Worm (Caenorhabditis elegans) whole organism, L3 larva: ENCODE measurements around the gene pho-4.
A peak's percentile ranks its signal among the peaks of the same experiment; 100 is the strongest.

Source experiments
- R02D3.7 ChIP-seq: fragments of 150-350 bp; optimal IDR thresholded peaks from 2 replicates; lab custom pipeline; 2014; ENCODE audit warnings: missing biosample characterization, missing genetic modification characterization
- aly-2 ChIP-seq: fragments of 150-350 bp; optimal IDR thresholded peaks from 2 replicates; lab custom pipeline; 2014; ENCODE audit warnings: missing biosample characterization, missing genetic modification characterization
- ama-1 ChIP-seq: fragments of 150-350 bp; optimal IDR thresholded peaks from 2 replicates; lab custom pipeline; 2018
- ceh-82 ChIP-seq: fragments of 150-350 bp; optimal IDR thresholded peaks from 2 replicates; lab custom pipeline; 2014; ENCODE audit warnings: missing biosample characterization, missing genetic modification characterization
- ceh-9 ChIP-seq: sonication (generic microtip); optimal IDR thresholded peaks from 2 replicates; lab custom pipeline; 2018; ENCODE audit warnings: missing biosample characterization, missing genetic modification characterization
- egl-5 ChIP-seq: fragments of 150-350 bp; optimal IDR thresholded peaks from 2 replicates; lab custom pipeline; 2017; ENCODE audit warnings: missing biosample characterization, missing genetic modification reagents, missing genetic modification characterization, inconsistent platforms
- elt-2 ChIP-seq: sonication (generic microtip); optimal IDR thresholded peaks from 2 replicates; lab custom pipeline; 2016; ENCODE audit warnings: missing genetic modification reagents, mild to moderate bottlenecking, missing genetic modification characterization, missing compliant biosample characterization
- elt-3 ChIP-seq, 3 experiments: fragments of 150-350 bp in 1 of 3; sonication (generic microtip) in 2 of 3; optimal IDR thresholded peaks; 2 replicates in 2 of 3; 4 replicates in 1 of 3; lab custom pipeline; 2014 to 2017; ENCODE audit warnings: missing biosample characterization in 3 of 3, missing genetic modification characterization in 3 of 3
- eor-1 ChIP-seq, 2 experiments: fragments of 150-350 bp; optimal IDR thresholded peaks; 2 replicates each; lab custom pipeline; 2014 to 2018; ENCODE audit warnings: missing biosample characterization in 2 of 2, missing genetic modification characterization in 2 of 2
- fkh-10 ChIP-seq: sonication (generic microtip); optimal IDR thresholded peaks from 2 replicates; lab custom pipeline; 2017; ENCODE audit warnings: missing biosample characterization, missing genetic modification reagents, missing genetic modification characterization
- fos-1 ChIP-seq: fragments of 150-350 bp; optimal IDR thresholded peaks from 2 replicates; lab custom pipeline; 2014; ENCODE audit warnings: missing biosample characterization, missing genetic modification characterization
- jun-1 ChIP-seq: fragments of 150-350 bp; optimal IDR thresholded peaks from 2 replicates; lab custom pipeline; 2014; ENCODE audit warnings: missing biosample characterization, missing genetic modification reagents, missing genetic modification characterization
- lin-15B ChIP-seq: fragments of 150-350 bp; optimal IDR thresholded peaks from 2 replicates; lab custom pipeline; 2014; ENCODE audit warnings: missing biosample characterization, missing genetic modification characterization
- lin-39 ChIP-seq: fragments of 150-350 bp; optimal IDR thresholded peaks from 2 replicates; lab custom pipeline; 2018; ENCODE audit warnings: missing biosample characterization, missing genetic modification reagents, missing genetic modification characterization
- lsy-12 ChIP-seq: sonication (generic microtip); optimal IDR thresholded peaks from 2 replicates; lab custom pipeline; 2016; ENCODE audit warnings: mild to moderate bottlenecking, missing genetic modification characterization, missing compliant biosample characterization
- mml-1 ChIP-seq: fragments of 150-350 bp; sonication (generic microtip); optimal IDR thresholded peaks from 3 replicates; lab custom pipeline; 2014; ENCODE audit warnings: missing biosample characterization, missing genetic modification characterization
- nfya-1 ChIP-seq: sonication (generic microtip); optimal IDR thresholded peaks from 2 replicates; lab custom pipeline; 2017; ENCODE audit warnings: missing genetic modification characterization, mild to moderate bottlenecking, missing compliant biosample characterization, antibody characterized with exemption, moderate library complexity; ENCODE audit not compliant: insufficient read depth
- nhr-23 ChIP-seq: fragments of 150-350 bp; optimal IDR thresholded peaks from 2 replicates; lab custom pipeline; 2014; ENCODE audit warnings: missing biosample characterization, missing genetic modification reagents, missing genetic modification characterization
- nhr-237 ChIP-seq: fragments of 150-350 bp; optimal IDR thresholded peaks from 2 replicates; lab custom pipeline; 2014; ENCODE audit warnings: missing biosample characterization, missing genetic modification characterization
- nhr-25 ChIP-seq: sonication (generic microtip); optimal IDR thresholded peaks from 2 replicates; lab custom pipeline; 2017; ENCODE audit warnings: missing biosample characterization, missing genetic modification characterization
- pha-4 ChIP-seq: fragments of 150-350 bp; optimal IDR thresholded peaks from 2 replicates; lab custom pipeline; 2014; ENCODE audit warnings: missing biosample characterization, missing genetic modification reagents, missing genetic modification characterization
- pqm-1 ChIP-seq: fragments of 150-350 bp; optimal IDR thresholded peaks from 2 replicates; lab custom pipeline; 2017; ENCODE audit warnings: missing biosample characterization, missing genetic modification characterization, inconsistent platforms
- skn-1 ChIP-seq: fragments of 150-350 bp; optimal IDR thresholded peaks from 2 replicates; lab custom pipeline; 2014; ENCODE audit warnings: missing biosample characterization, missing genetic modification characterization
- tbx-2 ChIP-seq: sonication (generic microtip); optimal IDR thresholded peaks from 2 replicates; lab custom pipeline; 2016; ENCODE audit warnings: mild to moderate bottlenecking, missing genetic modification characterization, missing compliant biosample characterization
- unc-39 ChIP-seq: sonication (generic microtip); optimal IDR thresholded peaks from 4 replicates; lab custom pipeline; 2017; ENCODE audit warnings: missing biosample characterization, missing genetic modification characterization
- unc-62 ChIP-seq: fragments of 150-350 bp; sonication (generic microtip); optimal IDR thresholded peaks from 4 replicates; lab custom pipeline; 2014; ENCODE audit warnings: missing biosample characterization, missing genetic modification reagents, missing genetic modification characterization
- zag-1 ChIP-seq: fragments of 150-350 bp; optimal IDR thresholded peaks from 2 replicates; lab custom pipeline; 2014; ENCODE audit warnings: missing biosample characterization, missing genetic modification characterization
- ztf-11 ChIP-seq: fragments of 150-350 bp; optimal IDR thresholded peaks from 2 replicates; lab custom pipeline; 2014; ENCODE audit warnings: missing biosample characterization, missing genetic modification characterization

Gene pho-4

DNA sequence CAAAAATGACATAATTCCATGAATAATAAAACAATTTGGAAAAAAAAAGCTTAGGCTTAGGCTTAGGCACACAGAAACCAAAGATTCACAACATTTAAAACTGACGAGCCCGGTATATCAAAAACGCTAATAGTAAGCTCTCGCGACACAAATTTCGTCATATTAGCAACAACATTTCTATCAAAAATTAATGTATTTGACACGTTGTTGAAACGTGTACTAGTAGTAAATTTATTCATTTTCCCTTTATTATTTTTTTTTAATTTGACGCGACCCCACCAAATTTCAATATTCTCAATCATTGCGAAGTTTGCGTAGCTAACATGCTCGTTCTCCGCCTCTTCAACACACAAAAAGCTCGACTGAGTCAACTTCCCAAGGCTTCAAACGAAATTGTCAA lies 26.3 kb downstream of the pho-4 start, which contains the start of gene C34F11.2:
TSS of gene C34F11.2 (plus strand) at position 301 of the 400 bp plus-strand sequence.
- TF ChIP-seq lin-39 (tag; lab: Kevin White, UChicago) (no peak), tbx-2 (tag; lab: Kevin White, UChicago) (no peak), lin-15B (no peak), lsy-12 (tag; lab: Kevin White, UChicago) (no peak)

DNA sequence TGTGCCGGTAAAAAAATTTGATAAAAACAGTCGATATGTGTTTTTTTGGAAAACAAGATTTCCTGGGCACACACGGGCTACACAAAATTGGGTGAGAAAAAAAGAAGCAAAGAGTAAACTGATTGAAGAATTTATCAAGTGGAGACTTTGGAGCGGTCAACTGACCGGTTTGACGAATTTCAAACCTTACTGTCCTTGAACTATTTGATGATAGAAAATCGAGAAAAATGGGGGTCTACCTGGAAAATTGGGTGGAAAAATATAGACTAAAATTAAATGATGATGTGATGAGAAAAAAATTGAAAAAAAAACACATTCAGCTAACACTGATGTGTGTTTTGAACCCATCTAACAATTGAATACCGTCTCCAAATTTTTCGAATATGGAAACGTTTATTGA lies 27.4 kb downstream of the pho-4 start, which contains the start of gene C34F11.8:
TSS of gene C34F11.8 (minus strand) at position 135 of the 400 bp plus-strand sequence.
- TF ChIP-seq zag-1 (tag; lab: Kevin White, UChicago) (no peak), nhr-23 (tag; lab: Kevin White, UChicago) (peak; percentile 29)
- TF ChIP-seq, all 47 proteins: peak for 1

DNA sequence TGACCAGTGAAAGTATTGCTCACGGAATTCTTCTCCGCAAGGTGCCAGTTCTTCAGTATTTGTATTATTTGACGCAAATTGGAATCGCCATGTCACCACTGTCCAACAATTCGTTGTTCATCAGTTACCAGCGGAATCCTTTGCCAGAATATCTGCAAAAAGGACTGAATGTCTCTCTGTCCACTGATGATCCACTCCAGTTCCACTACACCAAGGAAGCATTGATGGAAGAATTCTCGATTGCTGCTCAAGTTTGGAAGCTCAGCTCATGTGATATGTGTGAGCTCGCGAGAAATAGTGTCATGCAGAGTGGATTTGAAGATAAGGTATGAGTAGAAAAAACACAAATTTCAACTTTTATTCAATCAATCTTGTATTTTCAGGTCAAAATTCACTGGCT lies 29.1 kb downstream of the pho-4 start:
- TF ChIP-seq ceh-9 = no peak
- TF ChIP-seq fos-1 (tag; lab: Kevin White, UChicago) = no peak
- no peak for TF ChIP-seq nhr-25
- peak; percentile 55 for TF ChIP-seq ama-1
- no peak for TF ChIP-seq ztf-11 (tag; lab: Kevin White, UChicago)
- TF ChIP-seq skn-1 (tag; lab: Kevin White, UChicago) = no peak
- TF ChIP-seq, all 47 proteins: peak for 1

DNA sequence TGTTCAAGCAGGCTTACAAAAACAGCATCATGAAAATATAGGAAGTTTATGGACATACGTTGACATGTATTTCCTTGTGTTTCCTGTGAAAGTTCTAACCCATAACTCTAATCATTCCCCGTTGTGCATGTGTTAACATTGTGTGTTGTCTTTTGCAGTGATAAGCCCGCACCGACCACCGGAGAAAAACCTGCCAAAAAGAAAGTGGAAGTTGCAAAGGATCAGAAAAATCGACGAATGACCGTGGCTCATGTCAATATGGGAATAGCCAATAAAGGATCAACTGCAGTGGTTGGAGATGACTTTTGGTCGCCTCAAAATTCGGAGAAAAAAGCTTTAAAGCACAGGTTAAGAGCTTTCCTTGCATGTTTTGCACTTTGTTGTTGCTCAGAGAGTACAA lies 33.0 kb downstream of the pho-4 start:
- no peak for TF ChIP-seq nhr-23 (tag; lab: Kevin White, UChicago)
- TF ChIP-seq elt-2 = peak; percentile 39
- TF ChIP-seq mml-1 (tag; lab: Kevin White, UChicago) = no peak
- no peak for TF ChIP-seq lin-39 (tag; lab: Kevin White, UChicago)
- TF ChIP-seq, all 47 proteins: peak for 1

DNA sequence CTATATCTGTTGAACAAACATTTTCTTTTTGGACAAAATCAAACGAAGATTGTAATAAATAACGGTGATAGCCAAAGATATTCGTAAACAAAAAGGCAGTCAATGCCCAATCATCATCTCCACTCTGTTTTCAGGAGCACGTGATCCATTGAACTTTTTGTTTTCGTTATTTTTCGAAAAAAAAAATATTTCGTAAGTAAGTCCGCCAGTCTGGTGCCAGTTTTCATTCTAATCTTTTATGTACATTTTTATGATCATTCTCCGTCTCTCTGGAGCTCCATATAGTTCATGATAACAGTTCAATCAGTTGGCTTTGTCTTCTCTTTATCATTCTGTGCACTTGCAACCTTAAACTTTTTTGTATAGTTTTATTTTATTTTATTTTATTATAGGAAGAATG lies 35.3 kb downstream of the pho-4 start, which contains the start of gene ampd-1:
TSS of gene ampd-1 (plus strand) at position 393 of the 400 bp plus-strand sequence.
- peak; percentile 38 for TF ChIP-seq nfya-1 (tag; lab: Kevin White, UChicago)
- peak; percentile 68 for TF ChIP-seq pqm-1 (tag; lab: Kevin White, UChicago)
- TF ChIP-seq pha-4 = peak; percentile 38
- TF ChIP-seq R02D3.7 = no peak
- TF ChIP-seq elt-2 = peak; percentile 95
- peak; percentile 8 for TF ChIP-seq skn-1 (tag; lab: Kevin White, UChicago)

DNA sequence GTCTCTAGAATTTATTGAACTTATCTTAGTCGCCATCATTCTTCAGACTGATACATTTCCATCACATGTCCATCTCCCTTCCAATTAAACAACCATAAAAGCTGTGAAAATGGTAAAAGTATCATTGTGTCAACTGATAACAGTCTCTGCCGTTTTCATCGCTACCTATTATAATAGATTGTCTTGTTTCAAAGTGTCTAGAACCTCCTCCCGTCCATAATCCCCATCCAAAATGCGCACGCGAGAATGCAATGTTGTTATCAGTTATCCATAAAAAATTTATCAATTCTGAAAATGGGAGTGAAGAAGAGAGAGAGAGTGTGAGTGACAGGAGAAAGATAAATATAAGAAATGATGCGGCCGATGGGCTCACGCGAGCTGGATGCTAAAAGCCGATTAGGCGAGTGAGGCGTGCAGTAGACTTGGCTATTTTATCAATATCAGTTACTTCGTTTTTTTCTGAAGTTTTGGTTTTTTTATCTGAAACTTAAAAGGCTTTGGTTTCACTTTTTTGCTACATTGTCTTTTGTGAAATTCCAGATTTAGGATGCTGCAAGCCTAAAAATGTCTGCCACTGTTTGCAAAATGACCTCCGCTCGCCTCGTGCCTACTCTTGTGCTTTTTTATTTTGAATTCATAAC lies 36.2 kb downstream of the pho-4 start:
- TF ChIP-seq eor-1 (tag; optimal IDR thresholded peaks at IDR 0.05; lab: Kevin White, UChicago) = no peak
- TF ChIP-seq nhr-25 = no peak
- TF ChIP-seq ceh-82 (tag; lab: Kevin White, UChicago) = no peak
- no peak for TF ChIP-seq fkh-10 (GFP tag; lab: Kevin White, UChicago)
- no peak for TF ChIP-seq lin-15B
- TF ChIP-seq nfya-1 (tag; lab: Kevin White, UChicago) = peak; percentile 12
- TF ChIP-seq unc-39 = no peak
- TF ChIP-seq elt-3 (tag; optimal IDR thresholded peaks at IDR 0.05; lab: Kevin White, UChicago) = no peak
- no peak for TF ChIP-seq ceh-9
- no peak for TF ChIP-seq tbx-2 (tag; lab: Kevin White, UChicago)
- TF ChIP-seq elt-2 = peak; percentile 100
- peak; percentile 33 for TF ChIP-seq pha-4
- TF ChIP-seq pqm-1 (tag; lab: Kevin White, UChicago) = peak; percentile 98
- no peak for TF ChIP-seq egl-5 (tag; lab: Kevin White, UChicago)
- no peak for TF ChIP-seq mml-1 (tag; lab: Kevin White, UChicago)
- TF ChIP-seq unc-62 = no peak
- TF ChIP-seq aly-2 (tag; lab: Kevin White, UChicago) = no peak
- TF ChIP-seq jun-1 (tag; lab: Kevin White, UChicago) = peak; percentile 75
- no peak for TF ChIP-seq ztf-11 (tag; lab: Kevin White, UChicago)
- TF ChIP-seq ama-1 = peak; percentile 49
- TF ChIP-seq nhr-237 (tag; lab: Kevin White, UChicago) = no peak
- TF ChIP-seq, all 47 proteins: peak for 6
